Worm (Caenorhabditis elegans) whole organism, mixed stage, embryonic: Measurements from ENCODE around the gene Y11D7A.10.

Experiments used
- M03D4.4 ChIP-seq: sonication (generic microtip); optimal IDR thresholded peaks from 2 replicates; lab custom pipeline; 2017; ENCODE audit warnings: mild to moderate bottlenecking, missing genetic modification characterization, missing compliant biosample characterization
- bed-3 ChIP-seq: fragments of 200-800 bp; sonication (Bioruptor generic); optimal IDR thresholded peaks from 3 replicates; lab custom pipeline; 2018; ENCODE audit warnings: mild to moderate bottlenecking, missing genetic modification characterization, moderate library complexity, missing compliant biosample characterization
- blmp-1 ChIP-seq: fragments of 150-350 bp; optimal IDR thresholded peaks from 2 replicates; lab custom pipeline; 2014; ENCODE audit warnings: missing biosample characterization, missing genetic modification characterization
- ceh-39 ChIP-seq: fragments of 150-350 bp; optimal IDR thresholded peaks from 2 replicates; lab custom pipeline; 2014; ENCODE audit warnings: missing biosample characterization, missing genetic modification characterization
- ceh-43 ChIP-seq: fragments of 200-800 bp; sonication (Bioruptor generic); optimal IDR thresholded peaks from 2 replicates; lab custom pipeline; 2018; ENCODE audit warnings: mild to moderate bottlenecking, missing genetic modification characterization, moderate library complexity, missing compliant biosample characterization
- ceh-83 ChIP-seq: fragments of 200-800 bp; sonication (Bioruptor generic); optimal IDR thresholded peaks from 2 replicates; lab custom pipeline; 2018; ENCODE audit warnings: mild to moderate bottlenecking, missing genetic modification characterization, missing compliant biosample characterization
- ces-1 ChIP-seq: fragments of 150-350 bp; optimal IDR thresholded peaks from 2 replicates; lab custom pipeline; 2014; ENCODE audit warnings: missing biosample characterization, missing genetic modification reagents, missing genetic modification characterization
- cnd-1 ChIP-seq: fragments of 200-800 bp; sonication (Bioruptor generic); optimal IDR thresholded peaks from 2 replicates; lab custom pipeline; 2018; ENCODE audit warnings: mild to moderate bottlenecking, missing genetic modification characterization, missing compliant biosample characterization
- drap-1 ChIP-seq: fragments of 200-800 bp; sonication (Bioruptor generic); optimal IDR thresholded peaks from 3 replicates; lab custom pipeline; 2018; ENCODE audit warnings: mild to moderate bottlenecking, missing genetic modification characterization, missing compliant biosample characterization
- elt-1 ChIP-seq: sonication (generic microtip); optimal IDR thresholded peaks from 2 replicates; lab custom pipeline; 2017; ENCODE audit warnings: missing genetic modification characterization, mild to moderate bottlenecking, missing compliant biosample characterization, antibody characterized with exemption, moderate library complexity, borderline replicate concordance; ENCODE audit not compliant: insufficient read depth
- elt-3 ChIP-seq: fragments of 150-350 bp; optimal IDR thresholded peaks from 2 replicates; lab custom pipeline; 2014; ENCODE audit warnings: missing biosample characterization, missing genetic modification characterization
- ham-2 ChIP-seq: fragments of 200-800 bp; sonication (Bioruptor generic); optimal IDR thresholded peaks from 2 replicates; lab custom pipeline; 2018; ENCODE audit warnings: mild to moderate bottlenecking, missing genetic modification characterization, missing compliant biosample characterization
- hlh-1 ChIP-seq: fragments of 150-350 bp; optimal IDR thresholded peaks from 2 replicates; lab custom pipeline; 2014; ENCODE audit warnings: missing biosample characterization, missing genetic modification reagents, missing genetic modification characterization
- lin-13 ChIP-seq: fragments of 150-350 bp; optimal IDR thresholded peaks from 2 replicates; lab custom pipeline; 2014; ENCODE audit warnings: missing biosample characterization, missing genetic modification characterization
- lin-32 ChIP-seq: fragments of 200-800 bp; sonication (Bioruptor generic); optimal IDR thresholded peaks from 2 replicates; lab custom pipeline; 2018; ENCODE audit warnings: mild to moderate bottlenecking, missing genetic modification characterization, missing compliant biosample characterization
- lsy-2 ChIP-seq: fragments of 150-350 bp; optimal IDR thresholded peaks from 2 replicates; lab custom pipeline; 2014; ENCODE audit warnings: missing biosample characterization, missing genetic modification characterization
- mab-5 ChIP-seq: fragments of 150-350 bp; optimal IDR thresholded peaks from 2 replicates; lab custom pipeline; 2014; ENCODE audit warnings: missing biosample characterization, missing genetic modification characterization
- mep-1 ChIP-seq: fragments of 150-350 bp; optimal IDR thresholded peaks from 2 replicates; lab custom pipeline; 2017; ENCODE audit warnings: missing biosample characterization, missing genetic modification reagents, missing genetic modification characterization, inconsistent platforms
- mls-2 ChIP-seq: sonication (generic microtip); optimal IDR thresholded peaks from 2 replicates; lab custom pipeline; 2016; ENCODE audit warnings: mild to moderate bottlenecking, missing genetic modification characterization, moderate library complexity, missing compliant biosample characterization
- nhr-12 ChIP-seq: fragments of 150-350 bp; optimal IDR thresholded peaks from 2 replicates; lab custom pipeline; 2014; ENCODE audit warnings: missing biosample characterization, missing genetic modification characterization
- nhr-2 ChIP-seq: fragments of 150-350 bp; optimal IDR thresholded peaks from 2 replicates; lab custom pipeline; 2014; ENCODE audit warnings: missing biosample characterization, missing genetic modification characterization
- nhr-237 ChIP-seq: fragments of 150-350 bp; optimal IDR thresholded peaks from 2 replicates; lab custom pipeline; 2014; ENCODE audit warnings: missing biosample characterization, missing genetic modification characterization
- nhr-28 ChIP-seq: fragments of 150-350 bp; optimal IDR thresholded peaks from 2 replicates; lab custom pipeline; 2014; ENCODE audit warnings: missing biosample characterization, missing genetic modification characterization
- nhr-76 ChIP-seq: sonication (generic microtip); optimal IDR thresholded peaks from 2 replicates; lab custom pipeline; 2017; ENCODE audit warnings: missing biosample characterization, missing genetic modification characterization
- pha-4 ChIP-seq: fragments of 150-350 bp; optimal IDR thresholded peaks from 2 replicates; lab custom pipeline; 2018; ENCODE audit warnings: missing biosample characterization, missing genetic modification reagents, missing genetic modification characterization
- sem-2 ChIP-seq: fragments of 200-800 bp; sonication (Bioruptor generic); optimal IDR thresholded peaks from 2 replicates; lab custom pipeline; 2018; ENCODE audit warnings: mild to moderate bottlenecking, missing genetic modification characterization, missing compliant biosample characterization
- snpc-4 ChIP-seq: fragments of 150-350 bp; optimal IDR thresholded peaks from 2 replicates; lab custom pipeline; 2014; ENCODE audit warnings: missing biosample characterization, missing genetic modification characterization
- sptf-1 ChIP-seq: sonication (generic microtip); optimal IDR thresholded peaks from 2 replicates; lab custom pipeline; 2017; ENCODE audit warnings: mild to moderate bottlenecking, missing genetic modification characterization, moderate library complexity, missing compliant biosample characterization
- tbx-8 ChIP-seq: fragments of 200-800 bp; sonication (Bioruptor generic); optimal IDR thresholded peaks from 2 replicates; lab custom pipeline; 2018; ENCODE audit warnings: mild to moderate bottlenecking, missing genetic modification characterization, moderate library complexity, missing compliant biosample characterization
- unc-120 ChIP-seq: sonication (generic microtip); optimal IDR thresholded peaks from 2 replicates; lab custom pipeline; 2017; ENCODE audit warnings: missing genetic modification characterization, missing compliant biosample characterization; ENCODE audit not compliant: poor library complexity, severe bottlenecking
- unc-39 ChIP-seq: fragments of 150-350 bp; optimal IDR thresholded peaks from 2 replicates; lab custom pipeline; 2014; ENCODE audit warnings: missing biosample characterization, missing genetic modification characterization
- unc-62 ChIP-seq: fragments of 150-350 bp; optimal IDR thresholded peaks from 2 replicates; lab custom pipeline; 2014; ENCODE audit warnings: missing biosample characterization, missing genetic modification reagents, missing genetic modification characterization
- zip-8 ChIP-seq: fragments of 150-350 bp; optimal IDR thresholded peaks from 2 replicates; lab custom pipeline; 2014; ENCODE audit warnings: missing biosample characterization, missing genetic modification characterization
- ztf-11 ChIP-seq: fragments of 150-350 bp; optimal IDR thresholded peaks from 2 replicates; lab custom pipeline; 2014; ENCODE audit warnings: missing biosample characterization, missing genetic modification characterization

Gene Y11D7A.10

ce11 chrIV:9268916-9269315, 9.3 kb upstream of the Y11D7A.10 start:
- TF ChIP-seq nhr-76 (tag; lab: Kevin White, UChicago) (no peak), ztf-11 (peak; percentile 68), drap-1 (GFP tag; lab: Kevin White, UChicago) (peak; percentile 22), mep-1 (tag; lab: Kevin White, UChicago) (peak; percentile 20), lin-32 (GFP tag; lab: Kevin White, UChicago) (no peak), ceh-39 (tag; lab: Kevin White, UChicago) (peak; percentile 27), tbx-8 (GFP tag; lab: Kevin White, UChicago) (peak; percentile 14), hlh-1 (tag; lab: Kevin White, UChicago) (peak; percentile 11), unc-120 (tag; lab: Kevin White, UChicago) (peak; percentile 7), nhr-237 (tag; lab: Kevin White, UChicago) (no peak), unc-62 (GFP tag; lab: Kevin White, UChicago) (peak; percentile 46), nhr-28 (tag; lab: Kevin White, UChicago) (no peak), bed-3 (no peak), ceh-43 (no peak), ceh-83 (GFP tag; lab: Kevin White, UChicago) (peak; percentile 37), M03D4.4 (tag; lab: Kevin White, UChicago) (peak; percentile 41), ham-2 (GFP tag; lab: Kevin White, UChicago) (peak; percentile 55), cnd-1 (peak; percentile 32), snpc-4 (tag; lab: Kevin White, UChicago) (no peak), lin-13 (tag; lab: Kevin White, UChicago) (peak; percentile 1)

ce11 chrIV:9267581-9267980, 8.0 kb upstream of the Y11D7A.10 start:
- TF ChIP-seq blmp-1 (tag; lab: Kevin White, UChicago) = no peak
- TF ChIP-seq nhr-2 = peak; percentile 74
- no peak for TF ChIP-seq ham-2 (GFP tag; lab: Kevin White, UChicago)
- TF ChIP-seq pha-4 (tag; lab: Kevin White, UChicago) = no peak
- no peak for TF ChIP-seq unc-62 (GFP tag; lab: Kevin White, UChicago)
- no peak for TF ChIP-seq elt-3 (tag; lab: Kevin White, UChicago)
- TF ChIP-seq nhr-76 (tag; lab: Kevin White, UChicago) = no peak
- peak; percentile 28 for TF ChIP-seq cnd-1
- TF ChIP-seq nhr-28 (tag; lab: Kevin White, UChicago) = no peak

ce11 chrIV:9266464-9266863, 6.9 kb upstream of the Y11D7A.10 start, which contains the start of gene Y11D7A.19:
Y11D7A.19 (minus strand) TSS chrIV:9266564.
- no peak for TF ChIP-seq lin-32 (GFP tag; lab: Kevin White, UChicago)
- TF ChIP-seq ceh-39 (tag; lab: Kevin White, UChicago) = no peak
- TF ChIP-seq blmp-1 (tag; lab: Kevin White, UChicago) = no peak
- TF ChIP-seq ceh-83 (GFP tag; lab: Kevin White, UChicago) = no peak
- TF ChIP-seq elt-1 (tag; lab: Kevin White, UChicago) = no peak
- TF ChIP-seq snpc-4 (tag; lab: Kevin White, UChicago) = no peak
- TF ChIP-seq nhr-237 (tag; lab: Kevin White, UChicago) = no peak
- no peak for TF ChIP-seq nhr-2
- no peak for TF ChIP-seq bed-3
- TF ChIP-seq unc-120 (tag; lab: Kevin White, UChicago) = no peak
- TF ChIP-seq mab-5 (tag; lab: Kevin White, UChicago) = no peak
- TF ChIP-seq ces-1 (GFP tag; lab: Kevin White, UChicago) = no peak
- no peak for TF ChIP-seq hlh-1 (tag; lab: Kevin White, UChicago)
- no peak for TF ChIP-seq mep-1 (tag; lab: Kevin White, UChicago)
- no peak for TF ChIP-seq sptf-1 (tag; lab: Kevin White, UChicago)
- no peak for TF ChIP-seq lin-13 (tag; lab: Kevin White, UChicago)
- no peak for TF ChIP-seq ham-2 (GFP tag; lab: Kevin White, UChicago)
- TF ChIP-seq, all 35 proteins: peak for 0

- TF ChIP-seq ztf-11 (no peak), zip-8 (tag; lab: Kevin White, UChicago) (no peak), unc-120 (tag; lab: Kevin White, UChicago) (no peak)
Measured at ce11 chrIV:9264513-9264912, 4.9 kb upstream of the Y11D7A.10 start.

ce11 chrIV:9263812-9264320, 4.3 kb upstream of the Y11D7A.10 start, which contains the start of gene flh-1:
flh-1 (minus strand) TSS chrIV:9264270.
- TF ChIP-seq pha-4 (tag; lab: Kevin White, UChicago) = peak; percentile 35
- TF ChIP-seq unc-62 (GFP tag; lab: Kevin White, UChicago) = peak; percentile 25
- no peak for TF ChIP-seq ceh-43
- TF ChIP-seq unc-120 (tag; lab: Kevin White, UChicago) = no peak
- TF ChIP-seq ztf-11 = peak; percentile 37
- TF ChIP-seq ham-2 (GFP tag; lab: Kevin White, UChicago) = no peak
- TF ChIP-seq nhr-76 (tag; lab: Kevin White, UChicago) = no peak
- peak; percentile 27 for TF ChIP-seq M03D4.4 (tag; lab: Kevin White, UChicago)
- TF ChIP-seq nhr-2 = peak; percentile 73
- peak; percentile 55 for TF ChIP-seq mep-1 (tag; lab: Kevin White, UChicago)
- no peak for TF ChIP-seq bed-3
- no peak for TF ChIP-seq sem-2
- TF ChIP-seq drap-1 (GFP tag; lab: Kevin White, UChicago) = peak; percentile 56
- TF ChIP-seq ces-1 (GFP tag; lab: Kevin White, UChicago) = peak; percentile 18
- no peak for TF ChIP-seq nhr-12
- TF ChIP-seq nhr-28 (tag; lab: Kevin White, UChicago) = no peak
- TF ChIP-seq mab-5 (tag; lab: Kevin White, UChicago) = no peak
- TF ChIP-seq sptf-1 (tag; lab: Kevin White, UChicago) = peak; percentile 69
- no peak for TF ChIP-seq nhr-237 (tag; lab: Kevin White, UChicago)
- TF ChIP-seq unc-39 (tag; lab: Kevin White, UChicago) = no peak
- no peak for TF ChIP-seq lsy-2
- peak; percentile 68 for TF ChIP-seq mls-2
- no peak for TF ChIP-seq tbx-8 (GFP tag; lab: Kevin White, UChicago)
- TF ChIP-seq ceh-39 (tag; lab: Kevin White, UChicago) = peak; percentile 42
- TF ChIP-seq lin-13 (tag; lab: Kevin White, UChicago) = no peak
- no peak for TF ChIP-seq elt-1 (tag; lab: Kevin White, UChicago)
- no peak for TF ChIP-seq snpc-4 (tag; lab: Kevin White, UChicago)
- peak; percentile 17 for TF ChIP-seq ceh-83 (GFP tag; lab: Kevin White, UChicago)
- TF ChIP-seq blmp-1 (tag; lab: Kevin White, UChicago) = no peak
- TF ChIP-seq cnd-1 = peak; percentile 93
